Worm (Caenorhabditis elegans): Measurements from ENCODE around the gene glb-10.

Gene glb-10

DNA sequence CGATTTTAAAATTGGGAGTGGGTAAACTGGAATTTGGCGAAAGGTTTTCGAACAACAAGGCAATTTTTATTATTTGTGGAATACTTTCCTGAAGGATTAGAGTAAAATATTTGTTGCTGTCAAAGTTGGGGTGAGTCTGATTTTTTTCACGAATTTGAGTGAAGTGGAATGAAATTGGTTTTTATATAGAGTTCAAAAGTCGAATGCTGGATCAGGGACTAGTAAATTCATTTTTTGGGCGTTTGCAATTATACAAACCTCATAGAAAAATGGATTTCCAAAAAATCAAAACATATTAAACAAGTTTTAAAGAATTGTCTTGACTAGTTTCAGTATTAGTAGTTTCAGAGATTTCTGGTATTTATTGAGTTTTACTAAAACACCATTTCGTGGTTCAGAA lies 30.9 kb upstream of the glb-10 start, which contains the start of gene C32D5.7:
C32D5.7 (minus strand) TSS at position 101 of the 400 bp plus-strand sequence.
- TF ChIP-seq ama-1 (optimal IDR thresholded peaks at IDR 0.05) (no peak), T23F11.4 (GFP tag; optimal IDR thresholded peaks at IDR 0.05) (no peak), C38D4.7 (GFP tag; optimal IDR thresholded peaks at IDR 0.05) (no peak), dmd-4 (tag; optimal IDR thresholded peaks at IDR 0.05; ENCODE audit: borderline replicate concordance) (no peak), ceh-30 (tag; optimal IDR thresholded peaks at IDR 0.05) (no peak), zip-5 (tag; optimal IDR thresholded peaks at IDR 0.05) (no peak), elt-2 (tag; optimal IDR thresholded peaks at IDR 0.05) (no peak), K09A11.1 (tag; optimal IDR thresholded peaks at IDR 0.05; ENCODE audit: insufficient read depth) (no peak), lim-6 (tag; optimal IDR thresholded peaks at IDR 0.05) (no peak), ceh-14 (tag; optimal IDR thresholded peaks at IDR 0.05) (no peak)

DNA sequence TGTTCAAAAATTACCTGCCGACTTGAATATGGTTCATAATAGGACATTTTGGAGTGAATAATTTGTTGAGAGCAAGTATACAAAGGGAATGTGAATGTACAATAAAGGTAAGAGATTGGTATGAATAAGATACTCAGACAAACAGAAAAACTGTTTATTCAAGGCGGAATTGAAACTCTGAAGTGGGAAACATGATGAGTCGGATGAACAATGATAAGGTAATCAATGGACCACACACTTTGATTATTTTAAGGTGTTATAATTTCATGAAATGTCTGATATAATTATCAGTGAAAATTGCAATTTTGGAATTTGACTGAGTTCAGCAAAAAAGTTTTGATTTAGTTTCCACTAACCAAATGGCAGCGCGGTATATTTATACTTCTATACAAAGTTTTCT lies 30.4 kb upstream of the glb-10 start:
- no peak for TF ChIP-seq ztf-16 (tag; optimal IDR thresholded peaks at IDR 0.05)
- TF ChIP-seq dve-1 (tag; optimal IDR thresholded peaks at IDR 0.05): peak; percentile 41

- TF ChIP-seq tbx-2 (tag; optimal IDR thresholded peaks at IDR 0.05) (no peak), ceh-19 (GFP tag; optimal IDR thresholded peaks at IDR 0.05) (no peak), unc-55 (GFP tag; optimal IDR thresholded peaks at IDR 0.05) (no peak), ceh-45 (GFP tag; IDR thresholded peaks at IDR 0.05) (no peak), ztf-16 (tag; optimal IDR thresholded peaks at IDR 0.05) (no peak), pqm-1 (tag; optimal IDR thresholded peaks at IDR 0.05) (no peak), pax-1 (tag; optimal IDR thresholded peaks at IDR 0.05) (no peak), pha-4 (tag; optimal IDR thresholded peaks at IDR 0.05) (no peak), ceh-31 (tag; optimal IDR thresholded peaks at IDR 0.05) (no peak), nhr-11 (tag; optimal IDR thresholded peaks at IDR 0.05) (no peak), zip-5 (tag; optimal IDR thresholded peaks at IDR 0.05) (no peak), lin-11 (tag; optimal IDR thresholded peaks at IDR 0.05) (no peak), nhr-232 (tag; optimal IDR thresholded peaks at IDR 0.05) (no peak), madf-2 (tag; optimal IDR thresholded peaks at IDR 0.05) (no peak), pat-9 (tag; optimal IDR thresholded peaks at IDR 0.05) (no peak), sox-2 (GFP tag; IDR thresholded peaks at IDR 0.05) (no peak), C08G9.2 (tag; optimal IDR thresholded peaks at IDR 0.05) (no peak), pag-3 (tag; optimal IDR thresholded peaks at IDR 0.05; ENCODE audit: borderline replicate concordance) (no peak), ceh-2 (tag; optimal IDR thresholded peaks at IDR 0.05) (no peak), ceh-22 (tag; optimal IDR thresholded peaks at IDR 0.05) (no peak)
These were observed 26.3 kb upstream of the glb-10 start, which contains the start of gene C32D5.14 for ce11 chrII:6335358-6335757. C32D5.14 (plus strand) TSS chrII:6335488.

DNA sequence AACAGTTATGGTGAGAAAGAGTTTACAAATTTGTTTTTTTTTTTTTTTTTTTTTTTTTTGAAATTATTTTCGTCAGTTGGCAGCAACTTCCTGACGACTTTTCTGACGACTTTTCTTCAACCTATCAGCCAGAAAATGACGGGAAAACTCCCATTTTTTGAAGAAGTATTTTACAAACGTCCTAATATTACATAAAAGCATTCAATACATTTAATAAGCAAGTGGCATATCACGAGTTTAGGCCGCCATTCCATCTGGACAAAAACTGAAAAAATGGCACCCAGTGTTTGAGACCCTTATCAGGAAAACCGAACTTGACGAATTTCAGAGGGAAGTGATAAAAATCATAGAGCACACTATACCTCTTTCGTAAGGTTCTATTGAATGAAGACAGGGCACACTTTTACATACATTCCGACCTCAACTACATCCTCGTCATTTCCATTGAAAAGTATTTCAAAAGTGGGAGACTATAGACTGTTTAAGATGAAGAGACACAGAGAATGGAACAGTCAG lies 25.7 kb upstream of the glb-10 start:
- TF ChIP-seq mec-3 (tag; optimal IDR thresholded peaks at IDR 0.05; ENCODE audit: borderline replicate concordance): no peak
- no peak for TF ChIP-seq unc-55 (GFP tag; optimal IDR thresholded peaks at IDR 0.05)
- TF ChIP-seq ceh-34 (tag; optimal IDR thresholded peaks at IDR 0.05): no peak
- no peak for TF ChIP-seq gmeb-2 (tag; optimal IDR thresholded peaks at IDR 0.05)
- TF ChIP-seq K09A11.1 (tag; optimal IDR thresholded peaks at IDR 0.05; ENCODE audit: insufficient read depth): no peak
- no peak for TF ChIP-seq unc-3 (GFP tag; conservative IDR thresholded peaks at IDR 0.05)
- TF ChIP-seq unc-3 (tag; optimal IDR thresholded peaks at IDR 0.05): no peak
- no peak for TF ChIP-seq sox-4 (tag; optimal IDR thresholded peaks at IDR 0.05)
- no peak for TF ChIP-seq elt-2 (tag; optimal IDR thresholded peaks at IDR 0.05)
- no peak for TF ChIP-seq tbx-2 (tag; optimal IDR thresholded peaks at IDR 0.05)
- no peak for TF ChIP-seq nfya-1 (tag; optimal IDR thresholded peaks at IDR 0.05)
- TF ChIP-seq ama-1 (optimal IDR thresholded peaks at IDR 0.05): no peak
- TF ChIP-seq pag-3 (tag; optimal IDR thresholded peaks at IDR 0.05; ENCODE audit: borderline replicate concordance): no peak
- no peak for TF ChIP-seq dve-1 (tag; optimal IDR thresholded peaks at IDR 0.05)
- no peak for TF ChIP-seq ets-4 (tag; optimal IDR thresholded peaks at IDR 0.05)
- TF ChIP-seq che-1 (tag; optimal IDR thresholded peaks at IDR 0.05): no peak
- no peak for TF ChIP-seq ceh-19 (GFP tag; optimal IDR thresholded peaks at IDR 0.05)
- TF ChIP-seq eyg-1 (tag; optimal IDR thresholded peaks at IDR 0.05): no peak
- TF ChIP-seq sdc-2 (tag; optimal IDR thresholded peaks at IDR 0.05): no peak

Data from whole organism, late embryonic.